Fruit fly (Drosophila melanogaster): ENCODE measurements around the gene CG5112.
A peak's percentile ranks its signal among the peaks of the same experiment; 100 is the strongest.

Gene CG5112

dm6 chr3R:25472635-25473552 lies 18.4 kb upstream of the CG5112 start, which contains the start of the genes Fur1 and Vps33B (continued):
- TF ChIP-seq mirr (GFP tag; optimal IDR thresholded peaks at IDR 0.05), result peak; percentile 94
- peak; percentile 18 for TF ChIP-seq pros (GFP tag; optimal IDR thresholded peaks at IDR 0.05)
- no peak for TF ChIP-seq Hr39 (optimal IDR thresholded peaks at IDR 0.05)
- TF ChIP-seq CG13296 (GFP tag; optimal IDR thresholded peaks at IDR 0.05), result peak; percentile 96
- peak; percentile 97 for TF ChIP-seq slp2 (GFP tag; optimal IDR thresholded peaks at IDR 0.05)
- peak; percentile 93 for TF ChIP-seq CG7372 (GFP tag; IDR thresholded peaks at IDR 0.05)
- peak; percentile 96 for TF ChIP-seq dm (GFP tag; optimal IDR thresholded peaks at IDR 0.05)
- peak; percentile 75 for TF ChIP-seq CG14965 (GFP tag; optimal IDR thresholded peaks at IDR 0.05; ENCODE audit: borderline replicate concordance)
- TF ChIP-seq Jarid2 (GFP tag; optimal IDR thresholded peaks at IDR 0.05), result peak; percentile 99
- peak; percentile 31; the same call in 1 of the 3 replicates for TF ChIP-seq sr (GFP tag; IDR thresholded peaks at IDR 0.05)
- peak; percentile 97 for TF ChIP-seq CG4820 (GFP tag; optimal IDR thresholded peaks at IDR 0.05)
- TF ChIP-seq CG33213 (GFP tag; optimal IDR thresholded peaks at IDR 0.05), result peak; percentile 98
- peak; percentile 84 to 96 for TF ChIP-seq bsh (GFP tag; optimal IDR thresholded peaks at IDR 0.05)
- peak; percentile 96 for TF ChIP-seq vfl (GFP tag; optimal IDR thresholded peaks at IDR 0.05)
- TF ChIP-seq fd64A (GFP tag; optimal IDR thresholded peaks at IDR 0.05), result peak; percentile 80
- peak; percentile 74 for TF ChIP-seq bowl (GFP tag; IDR thresholded peaks at IDR 0.05)
- peak; percentile 95 for TF ChIP-seq sob (GFP tag; IDR thresholded peaks at IDR 0.05)
- TF ChIP-seq CG31388 (GFP tag; optimal IDR thresholded peaks at IDR 0.05), result peak; percentile 96
- peak; percentile 100 for TF ChIP-seq Med (GFP tag)
- TF ChIP-seq CG10321 (GFP tag; IDR thresholded peaks at IDR 0.05), result peak; percentile 78
- TF ChIP-seq CG18764 (GFP tag; optimal IDR thresholded peaks at IDR 0.05), result peak; percentile 96
- TF ChIP-seq CG16779 (GFP tag; IDR thresholded peaks at IDR 0.05), result peak; percentile 92
- peak; percentile 99 for TF ChIP-seq Max (GFP tag; optimal IDR thresholded peaks at IDR 0.05)
- peak; percentile 98 for TF ChIP-seq NC2α (GFP tag; optimal IDR thresholded peaks at IDR 0.05)
- peak in 1 of 3 experiments; percentile 97 for TF ChIP-seq lola (GFP tag; optimal IDR thresholded peaks at IDR 0.05)
- peak; percentile 98 for TF ChIP-seq maf-S (GFP tag; optimal IDR thresholded peaks at IDR 0.05)
- TF ChIP-seq HHEX (GFP tag; optimal IDR thresholded peaks at IDR 0.05), result peak; percentile 96
- peak; percentile 81 for TF ChIP-seq CG3995 (GFP tag; optimal IDR thresholded peaks at IDR 0.05)
- peak; percentile 77 for TF ChIP-seq CG31365 (tag; optimal IDR thresholded peaks at IDR 0.05)
- peak in 1 of 3 experiments; percentile 75 for TF ChIP-seq Stat92E (GFP tag; optimal IDR thresholded peaks at IDR 0.05)
- TF ChIP-seq pb (GFP tag; optimal IDR thresholded peaks at IDR 0.05), result peak; percentile 96
- TF ChIP-seq CG5953 (GFP tag; IDR thresholded peaks at IDR 0.05), result peak; percentile 88
- TF ChIP-seq gsb (GFP tag; IDR thresholded peaks at IDR 0.05), result peak; percentile 90
- TF ChIP-seq Eip74EF (GFP tag; optimal IDR thresholded peaks at IDR 0.05), result peak in 1 of 2 experiments; percentile 90
- no peak; the same call in 1 of the 2 replicates for TF ChIP-seq CG4360 (GFP tag; IDR thresholded peaks at IDR 0.05)
- peak; percentile 93 for TF ChIP-seq nerfin-1 (tag; optimal IDR thresholded peaks at IDR 0.05)
- TF ChIP-seq CG17802 (tag; optimal IDR thresholded peaks at IDR 0.05), result peak; percentile 85
- TF ChIP-seq CG3726 (GFP tag; IDR thresholded peaks at IDR 0.05), result peak; percentile 92; the same call in 1 of the 3 replicates
- TF ChIP-seq eve (GFP tag; optimal IDR thresholded peaks at IDR 0.05), result peak in 1 of 2 experiments; percentile 99
- peak; percentile 95 for TF ChIP-seq CG32772 (GFP tag; IDR thresholded peaks at IDR 0.05)
- TF ChIP-seq Dad (GFP tag; optimal IDR thresholded peaks at IDR 0.05), result peak; percentile 98
- TF ChIP-seq CG10267 (tag; optimal IDR thresholded peaks at IDR 0.05), result peak; percentile 92
- peak; percentile 85 for TF ChIP-seq CG6654 (GFP tag; optimal IDR thresholded peaks at IDR 0.05)
- peak; percentile 97 for TF ChIP-seq CG10462 (GFP tag; optimal IDR thresholded peaks at IDR 0.05)
- peak; percentile 96 for TF ChIP-seq Sox100B (GFP tag; optimal IDR thresholded peaks at IDR 0.05)
- peak; percentile 97 for TF ChIP-seq Atf3 (GFP tag; optimal IDR thresholded peaks at IDR 0.05)
- peak; percentile 89 for TF ChIP-seq D19B (GFP tag; optimal IDR thresholded peaks at IDR 0.05)
- peak; percentile 73 for TF ChIP-seq CG34224 (GFP tag; IDR thresholded peaks at IDR 0.05; ENCODE audit: partially characterized antibody)
